Worm (Caenorhabditis elegans) whole organism, L1 larva: Measurements from ENCODE around the gene T16G12.13.
"Not testable (repeated sequence)": the region's sequence is repeated elsewhere in the genome, so short reads cannot be mapped to it uniquely, and the experiment has no call there.

Experiments
- C04F5.9 ChIP-seq: sonication (generic microtip); optimal IDR thresholded peaks from 2 replicates; lab custom pipeline; 2016; ENCODE audit warnings: missing genetic modification characterization, missing compliant biosample characterization
- F16B12.6 ChIP-seq: fragments of 150-350 bp; optimal IDR thresholded peaks from 2 replicates; lab custom pipeline; 2014; ENCODE audit warnings: missing biosample characterization, missing genetic modification characterization
- blmp-1 ChIP-seq: fragments of 150-350 bp; optimal IDR thresholded peaks from 2 replicates; lab custom pipeline; 2014; ENCODE audit warnings: missing biosample characterization, missing genetic modification characterization
- ceh-82 ChIP-seq, 3 experiments: fragments of 150-350 bp in 1 of 3; sonication (generic microtip) in 2 of 3; optimal IDR thresholded peaks; 2 replicates each; lab custom pipeline; 2014 to 2017; ENCODE audit warnings: missing biosample characterization in 3 of 3, missing genetic modification characterization in 3 of 3
- ceh-90 ChIP-seq: sonication (generic microtip); optimal IDR thresholded peaks from 2 replicates; lab custom pipeline; 2016; ENCODE audit warnings: missing genetic modification characterization, missing compliant biosample characterization
- dpl-1 ChIP-seq, 3 experiments: fragments of 150-350 bp in 2 of 3; sonication (generic microtip) in 1 of 3; optimal IDR thresholded peaks; 2 replicates each; lab custom pipeline; 2014 to 2017; ENCODE audit warnings: missing biosample characterization in 3 of 3, missing genetic modification characterization in 3 of 3, missing genetic modification reagents in 3 of 3
- efl-3 ChIP-seq: fragments of 200-800 bp; sonication (Bioruptor generic); optimal IDR thresholded peaks from 2 replicates; lab custom pipeline; 2018; ENCODE audit warnings: mild to moderate bottlenecking, missing genetic modification characterization, missing compliant biosample characterization
- egl-27 ChIP-seq, 2 experiments: fragments of 150-350 bp in 1 of 2; sonication (generic microtip); optimal IDR thresholded peaks; 3 replicates each; lab custom pipeline; 2017 to 2018; ENCODE audit warnings: missing biosample characterization in 2 of 2, missing genetic modification characterization in 2 of 2, missing genetic modification reagents in 2 of 2
- elt-2 ChIP-seq: sonication (generic microtip); optimal IDR thresholded peaks from 2 replicates; lab custom pipeline; 2016; ENCODE audit warnings: missing genetic modification characterization, mild to moderate bottlenecking, inconsistent platforms, missing compliant biosample characterization, missing genetic modification reagents
- fkh-10 ChIP-seq: sonication (generic microtip); optimal IDR thresholded peaks from 2 replicates; lab custom pipeline; 2017; ENCODE audit warnings: missing biosample characterization, missing genetic modification reagents, missing genetic modification characterization
- fkh-8 ChIP-seq: sonication (generic microtip); optimal IDR thresholded peaks from 2 replicates; lab custom pipeline; 2016; ENCODE audit warnings: mild to moderate bottlenecking, missing genetic modification characterization, missing compliant biosample characterization
- hlh-4 ChIP-seq: sonication (generic microtip); optimal IDR thresholded peaks from 2 replicates; lab custom pipeline; 2016; ENCODE audit warnings: mild to moderate bottlenecking, missing genetic modification characterization, missing compliant biosample characterization
- hpl-2 ChIP-seq: fragments of 150-350 bp; optimal IDR thresholded peaks from 2 replicates; lab custom pipeline; 2014; ENCODE audit warnings: missing biosample characterization, missing genetic modification reagents, missing genetic modification characterization
- lin-13 ChIP-seq: fragments of 150-350 bp; optimal IDR thresholded peaks from 2 replicates; lab custom pipeline; 2014; ENCODE audit warnings: missing biosample characterization, missing genetic modification reagents, missing genetic modification characterization
- lin-15B ChIP-seq: fragments of 150-350 bp; sonication (generic microtip); optimal IDR thresholded peaks from 3 replicates; lab custom pipeline; 2014; ENCODE audit warnings: missing biosample characterization, missing genetic modification characterization
- lir-3 ChIP-seq: sonication (generic microtip); optimal IDR thresholded peaks from 2 replicates; lab custom pipeline; 2016; ENCODE audit warnings: mild to moderate bottlenecking, missing genetic modification characterization, moderate library complexity, missing compliant biosample characterization; ENCODE audit not compliant: poor library complexity
- mef-2 ChIP-seq: fragments of 150-350 bp; optimal IDR thresholded peaks from 2 replicates; lab custom pipeline; 2014; ENCODE audit warnings: missing biosample characterization, missing genetic modification characterization
- nhr-11 ChIP-seq: fragments of 150-350 bp; optimal IDR thresholded peaks from 2 replicates; lab custom pipeline; 2014; ENCODE audit warnings: missing biosample characterization, missing genetic modification characterization
- nhr-237 ChIP-seq: fragments of 150-350 bp; optimal IDR thresholded peaks from 2 replicates; lab custom pipeline; 2014; ENCODE audit warnings: missing biosample characterization, missing genetic modification characterization
- nhr-28 ChIP-seq: fragments of 150-350 bp; optimal IDR thresholded peaks from 2 replicates; lab custom pipeline; 2014; ENCODE audit warnings: missing biosample characterization, missing genetic modification characterization
- nhr-71 ChIP-seq: sonication (generic microtip); optimal IDR thresholded peaks from 2 replicates; lab custom pipeline; 2016; ENCODE audit warnings: mild to moderate bottlenecking, missing genetic modification characterization, moderate library complexity, missing compliant biosample characterization
- nhr-77 ChIP-seq: fragments of 150-350 bp; optimal IDR thresholded peaks from 2 replicates; lab custom pipeline; 2014; ENCODE audit warnings: missing biosample characterization, missing genetic modification characterization
- nhr-85 ChIP-seq: sonication (generic microtip); peaks from one replicate; lab custom pipeline; 2016; ENCODE audit warnings: missing genetic modification characterization, inconsistent platforms, missing compliant biosample characterization
- pag-3 ChIP-seq: sonication (generic microtip); optimal IDR thresholded peaks from 2 replicates; lab custom pipeline; 2017; ENCODE audit warnings: missing genetic modification characterization, mild to moderate bottlenecking, missing compliant biosample characterization, antibody characterized with exemption, borderline replicate concordance; ENCODE audit not compliant: insufficient read depth
- pqm-1 ChIP-seq: sonication (generic microtip); optimal IDR thresholded peaks from 3 replicates; lab custom pipeline; 2017; ENCODE audit warnings: missing biosample characterization, missing genetic modification characterization
- sox-4 ChIP-seq: sonication (generic microtip); optimal IDR thresholded peaks from 2 replicates; lab custom pipeline; 2016; ENCODE audit warnings: missing genetic modification characterization, missing compliant biosample characterization
- swsn-7 ChIP-seq: sonication (generic microtip); optimal IDR thresholded peaks from 2 replicates; lab custom pipeline; 2016; ENCODE audit warnings: missing genetic modification characterization, missing compliant biosample characterization
- tbx-2 ChIP-seq: sonication (generic microtip); optimal IDR thresholded peaks from 2 replicates; lab custom pipeline; 2016; ENCODE audit warnings: missing genetic modification characterization, missing compliant biosample characterization
- tlp-1 ChIP-seq: fragments of 150-350 bp; optimal IDR thresholded peaks from 2 replicates; lab custom pipeline; 2014; ENCODE audit warnings: missing biosample characterization, missing genetic modification characterization
- unc-62 ChIP-seq: fragments of 150-350 bp; optimal IDR thresholded peaks from 2 replicates; lab custom pipeline; 2014; ENCODE audit warnings: missing biosample characterization, missing genetic modification reagents, missing genetic modification characterization
- unc-86 ChIP-seq: sonication (generic microtip); optimal IDR thresholded peaks from 2 replicates; lab custom pipeline; 2016; ENCODE audit warnings: missing genetic modification characterization, missing compliant biosample characterization
- zip-4 ChIP-seq: fragments of 200-800 bp; sonication (Bioruptor generic); optimal IDR thresholded peaks from 2 replicates; lab custom pipeline; 2018; ENCODE audit warnings: mild to moderate bottlenecking, missing genetic modification characterization, moderate library complexity, missing compliant biosample characterization

The T16G12.13 gene

DNA sequence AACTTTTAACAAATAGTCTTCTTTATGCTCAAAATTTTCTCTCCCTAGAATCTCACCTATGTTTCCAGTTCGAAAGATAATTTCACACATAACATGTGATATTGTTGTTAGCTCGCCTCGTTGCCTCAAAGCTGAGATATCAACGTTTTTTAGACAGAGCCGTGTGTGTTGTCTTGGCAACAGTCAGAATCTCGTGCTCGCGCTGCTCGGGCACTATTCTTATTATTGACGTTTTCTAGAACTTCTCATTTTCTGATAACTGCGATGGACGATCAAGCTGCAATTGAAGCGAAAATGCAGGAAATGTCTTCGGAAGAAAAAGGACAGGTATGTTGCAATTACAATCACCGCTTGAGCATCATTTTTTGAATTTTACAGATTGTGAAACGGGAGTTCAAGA, 24.9 kb upstream of the T16G12.13 start, which contains the start of gene xbx-3 (continued):
- TF ChIP-seq tlp-1 (tag; lab: Kevin White, UChicago) = no peak
- TF ChIP-seq blmp-1 = no peak
- TF ChIP-seq ceh-82 (tag; optimal IDR thresholded peaks at IDR 0.05; lab: Kevin White, UChicago) = no peak
- no peak for TF ChIP-seq lir-3 (tag; lab: Kevin White, UChicago)
- TF ChIP-seq swsn-7 (tag; lab: Kevin White, UChicago) = peak; percentile 44
- TF ChIP-seq sox-4 (tag; lab: Kevin White, UChicago) = peak; percentile 84
- peak; percentile 66 for TF ChIP-seq nhr-11 (tag; lab: Kevin White, UChicago)
- TF ChIP-seq unc-86 = no peak
- no peak for TF ChIP-seq egl-27 (tag; optimal IDR thresholded peaks at IDR 0.05; lab: Kevin White, UChicago)

DNA sequence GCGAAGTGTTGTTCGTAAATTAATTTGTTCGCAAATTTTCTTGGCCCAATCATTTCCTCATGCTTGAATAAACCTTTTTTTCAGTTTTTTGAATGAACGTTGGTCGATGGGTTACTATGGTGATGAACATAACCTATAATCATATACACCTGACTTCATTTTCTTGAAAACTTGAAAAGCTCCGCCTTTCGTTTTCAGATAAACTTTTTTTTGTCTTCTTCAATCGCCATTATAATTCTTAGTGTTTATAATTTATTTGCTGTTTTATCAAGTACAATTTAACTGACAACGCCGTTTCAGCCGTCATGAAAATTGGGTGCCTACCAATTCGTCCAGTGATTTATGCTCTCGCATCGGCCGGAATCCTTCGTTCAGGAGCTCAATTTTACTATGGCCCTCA, 23.5 kb upstream of the T16G12.13 start, which contains the start of gene M04D8.7:
TSS of gene M04D8.7 (plus strand) at position 301 of the 400 bp plus-strand sequence.
- TF ChIP-seq unc-62 (GFP tag; lab: Kevin White, UChicago) (no peak), hlh-4 (tag; lab: Kevin White, UChicago) (no peak), zip-4 (GFP tag; lab: Kevin White, UChicago) (no peak), C04F5.9 (tag; lab: Kevin White, UChicago) (no peak), pag-3 (tag; lab: Kevin White, UChicago) (no peak), nhr-71 (tag; lab: Kevin White, UChicago) (peak; percentile 12), hpl-2 (no peak), fkh-8 (tag; lab: Kevin White, UChicago) (peak; percentile 41), lin-15B (tag; lab: Kevin White, UChicago) (no peak), lin-13 (GFP tag; lab: Kevin White, UChicago) (no peak)

DNA sequence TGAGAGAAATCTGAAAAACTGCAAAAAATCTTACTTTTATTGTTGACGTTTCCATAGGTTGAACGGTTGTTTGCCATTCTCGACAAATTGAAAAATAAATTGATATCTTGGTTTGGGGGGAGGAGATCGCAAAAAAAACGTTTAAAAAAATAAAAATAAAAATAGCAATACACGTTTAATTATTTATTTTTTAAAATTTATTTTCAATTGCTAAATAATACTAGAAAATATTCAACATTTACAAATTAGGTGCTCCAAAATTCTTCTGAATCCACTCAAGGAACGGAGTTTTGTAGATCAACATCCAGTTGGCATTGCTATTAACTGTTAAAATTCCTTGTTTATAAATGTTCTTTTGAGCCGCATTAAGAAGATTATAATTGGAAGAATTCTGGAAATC, 20.7 kb upstream of the T16G12.13 start, which contains the start of gene T16G12.7:
TSS of gene T16G12.7 (minus strand) at position 101 of the 400 bp plus-strand sequence.
- TF ChIP-seq elt-2 (no peak), F16B12.6 (tag; lab: Kevin White, UChicago) (no peak), efl-3 (GFP tag; lab: Kevin White, UChicago) (no peak)

DNA sequence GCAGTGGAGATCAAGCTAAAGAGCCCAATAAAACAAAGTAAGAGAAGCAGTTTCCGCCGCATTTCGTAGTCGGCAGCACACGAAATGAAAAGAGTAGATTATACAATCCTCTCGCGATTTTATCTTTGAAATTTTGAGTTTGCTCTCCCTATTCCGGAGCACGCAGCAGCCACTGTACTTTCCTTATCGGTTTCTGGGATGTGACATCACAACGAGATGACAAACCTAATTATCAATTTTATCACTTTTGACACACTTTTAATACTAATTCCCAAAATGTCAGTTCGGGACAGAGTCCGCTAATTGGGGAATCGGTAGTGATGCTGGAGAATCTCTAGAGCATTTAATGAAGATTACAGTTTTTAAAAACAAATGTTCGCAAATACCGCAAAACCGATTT, 11.0 kb upstream of the T16G12.13 start, which contains the start of gene T16G12.1:
TSS of gene T16G12.1 (minus strand) at position 176 of the 400 bp plus-strand sequence.
- TF ChIP-seq nhr-28 (tag; lab: Kevin White, UChicago) (no peak), egl-27 (tag; optimal IDR thresholded peaks at IDR 0.05; lab: Kevin White, UChicago) (no peak), elt-2 (peak; percentile 61), nhr-237 (tag; lab: Kevin White, UChicago) (no peak), fkh-10 (GFP tag; lab: Kevin White, UChicago) (no peak), tbx-2 (tag; lab: Kevin White, UChicago) (no peak), pqm-1 (tag; lab: Kevin White, UChicago) (no peak), nhr-77 (tag; lab: Kevin White, UChicago) (no peak)

DNA sequence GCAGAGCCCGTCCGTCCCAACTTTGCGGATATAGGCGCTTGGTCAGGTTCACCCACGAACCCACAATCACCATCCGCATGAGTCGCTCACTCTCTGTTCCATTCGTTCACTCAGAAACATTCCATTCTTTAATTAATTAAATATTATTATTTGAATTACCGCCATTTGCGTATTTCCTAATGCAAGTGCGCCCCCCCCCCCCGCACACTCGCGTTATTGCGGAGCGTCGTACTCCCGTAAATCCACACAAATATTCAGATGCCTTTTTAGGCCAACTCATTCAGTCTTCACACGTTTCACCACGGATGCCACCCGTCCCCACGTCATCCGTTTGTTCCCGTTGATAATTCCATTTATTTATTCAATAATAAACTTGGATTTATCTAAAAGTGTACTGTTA, 10.3 kb upstream of the T16G12.13 start, which contains the start of gene T16G12.3:
TSS of gene T16G12.3 (plus strand) at position 301 of the 400 bp plus-strand sequence.
- not testable (repeated sequence) for TF ChIP-seq lin-15B, mef-2, fkh-8 (tag; lab: Kevin White, UChicago)

DNA sequence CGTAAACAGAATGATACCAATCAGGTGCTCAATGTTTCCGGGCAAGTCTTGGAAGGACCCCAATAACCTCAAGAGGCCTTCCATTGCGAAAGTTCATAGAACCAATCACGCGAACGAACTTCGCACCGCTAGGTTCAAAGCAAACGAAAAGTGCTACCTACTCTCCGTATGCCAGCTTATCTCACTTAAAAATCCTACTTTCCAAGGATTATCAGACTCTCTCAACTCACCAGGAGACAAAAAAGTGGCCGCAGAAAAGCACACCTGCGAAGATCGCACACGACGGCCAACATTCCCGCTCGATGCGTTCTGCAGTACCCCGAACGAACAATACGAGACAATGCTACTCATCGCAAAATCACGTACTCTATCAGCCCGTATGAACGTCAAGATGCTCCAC, 7.4 kb upstream of the T16G12.13 start, which contains the start of gene T16G12.12:
TSS of gene T16G12.12 (plus strand) at position 301 of the 400 bp plus-strand sequence.
- TF ChIP-seq dpl-1 (GFP tag; optimal IDR thresholded peaks at IDR 0.05; lab: Kevin White, UChicago); ceh-90 (tag; lab: Kevin White, UChicago); nhr-85: not testable (repeated sequence)
